Worm (Caenorhabditis elegans): Measurements from ENCODE around the gene C02B10.4.

DNA sequence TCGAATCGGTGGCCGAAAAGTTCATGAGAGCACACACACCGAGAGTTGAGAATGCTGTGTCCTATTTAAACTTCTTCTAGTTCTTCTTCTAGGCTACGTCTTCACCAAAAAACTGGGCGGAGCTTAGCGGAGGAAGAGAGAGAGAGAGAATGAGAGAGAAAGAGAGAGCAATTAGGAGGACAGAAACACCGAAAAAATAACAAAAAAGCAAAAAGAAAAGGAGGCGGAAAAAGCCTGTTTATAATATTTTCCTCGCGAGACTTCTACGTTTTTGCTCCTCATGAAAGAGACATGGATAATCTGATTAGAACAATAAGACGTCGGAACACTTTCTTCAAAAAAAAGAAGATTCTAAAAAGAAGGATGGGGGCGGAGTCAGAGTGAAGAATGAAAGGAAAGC lies 30.6 kb downstream of the C02B10.4 start, which contains the start of gene tkr-3:
- TF ChIP-seq K11D2.4 (GFP tag; IDR thresholded peaks at IDR 0.05) (no peak), ama-1 (optimal IDR thresholded peaks at IDR 0.05) (no peak), ama-1 (GFP tag; optimal IDR thresholded peaks at IDR 0.05) (no peak), snpc-4 (GFP tag; optimal IDR thresholded peaks at IDR 0.05) (no peak), snpc-4 (tag; optimal IDR thresholded peaks at IDR 0.05) (no peak), T26A5.8 (tag; optimal IDR thresholded peaks at IDR 0.05) (no peak), attf-3 (GFP tag; conservative IDR thresholded peaks at IDR 0.05) (no peak), unc-130 (GFP tag; optimal IDR thresholded peaks at IDR 0.05) (no peak), chd-7 (tag; optimal IDR thresholded peaks at IDR 0.05) (no peak), snpc-1.1 (tag; optimal IDR thresholded peaks at IDR 0.05; ENCODE audit: insufficient read depth) (no peak)

All from whole organism, young adult.